Fruit fly (Drosophila melanogaster) S2 (cell line): ENCODE results near the gene CG10324.

Experiments used
- CG8478 ChIP-seq: fragments of >200 bp; optimal IDR thresholded peaks from 2 replicates; lab custom pipeline; 2018
- CTCF ChIP-seq, 2 experiments: fragments of >200 bp; optimal IDR thresholded peaks; 2 replicates each; lab custom pipeline; 2018

- TF ChIP-seq CG8478 (lab: Kevin White, UChicago) (no peak), CTCF (optimal IDR thresholded peaks at IDR 0.05; lab: Kevin White, UChicago) (no peak)
These were observed 33.5 kb downstream of the CG10324 start, which contains the start of gene CG12783 for dm6 chr3R:16613300-16613699.
